Worm (Caenorhabditis elegans): ENCODE results near the gene sre-27.

DNA sequence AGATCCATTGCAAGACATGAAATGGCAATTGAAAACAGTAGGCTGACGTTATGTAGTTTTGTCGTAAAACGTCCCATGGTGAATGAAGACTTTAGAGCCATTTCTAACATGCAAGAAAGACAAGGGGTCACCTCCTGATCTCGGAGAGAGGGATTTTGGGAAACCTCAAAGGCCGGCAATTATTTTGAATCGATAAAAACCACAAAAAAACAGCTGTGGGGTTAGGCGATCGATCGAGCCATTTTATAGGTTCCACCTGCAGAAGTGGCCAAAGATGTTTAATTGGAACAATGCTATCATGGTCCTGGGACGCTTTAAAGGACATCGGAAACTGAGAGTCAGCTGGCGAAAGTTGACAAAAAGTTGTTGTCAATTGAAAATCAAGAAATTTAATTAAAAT, 2.6 kb downstream of the sre-27 start, which contains the start of gene Y57A10C.11:
- no peak for TF ChIP-seq mab-5 (tag; optimal IDR thresholded peaks at IDR 0.05)
- no peak for TF ChIP-seq nhr-2 (tag; optimal IDR thresholded peaks at IDR 0.05)
- TF ChIP-seq lsy-2 (tag; optimal IDR thresholded peaks at IDR 0.05) = no peak
- no peak for TF ChIP-seq elt-3 (tag; optimal IDR thresholded peaks at IDR 0.05)
- no peak for TF ChIP-seq ham-2 (GFP tag; optimal IDR thresholded peaks at IDR 0.05)
- no peak for TF ChIP-seq tbx-8 (GFP tag; optimal IDR thresholded peaks at IDR 0.05)
- no peak for TF ChIP-seq nhr-28 (tag; optimal IDR thresholded peaks at IDR 0.05)
